Worm (Caenorhabditis elegans) whole organism, young adult: Measurements from ENCODE around the gene fbxb-34.
A peak's percentile ranks its signal among the peaks of the same experiment; 100 is the strongest.

Source experiments
- B0035.1 ChIP-seq: sonication (generic microtip); optimal IDR thresholded peaks from 2 replicates; lab custom pipeline; 2016; ENCODE audit warnings: missing genetic modification characterization, mild to moderate bottlenecking, missing compliant biosample characterization, missing genotype, missing genetic modification reagents
- B0261.1 ChIP-seq: sonication (generic microtip); optimal IDR thresholded peaks from 2 replicates; lab custom pipeline; 2016; ENCODE audit warnings: mild to moderate bottlenecking, missing genetic modification characterization, moderate library complexity, missing compliant biosample characterization
- F23B12.7 ChIP-seq: sonication (generic microtip); optimal IDR thresholded peaks from 2 replicates; lab custom pipeline; 2017; ENCODE audit warnings: missing genetic modification characterization, mild to moderate bottlenecking, missing compliant biosample characterization, antibody characterized with exemption, moderate library complexity; ENCODE audit not compliant: insufficient read depth
- F33H1.4 ChIP-seq: fragments of 200-800 bp; sonication (Bioruptor generic); IDR thresholded peaks from 2 replicates; pipeline ENCODE4 v1.3.6; 2022; ENCODE audit warnings: missing genetic modification reagents, missing genetic modification characterization, missing compliant biosample characterization
- F57C9.4 ChIP-seq: sonication (generic microtip); optimal IDR thresholded peaks from 2 replicates; lab custom pipeline; 2017; ENCODE audit warnings: mild to moderate bottlenecking, missing genetic modification characterization, missing compliant biosample characterization
- K11D2.4 ChIP-seq: fragments of 200-800 bp; sonication (Bioruptor generic); IDR thresholded peaks from 2 replicates; pipeline ENCODE4 v1.3.6; 2022; ENCODE audit warnings: missing genetic modification reagents, missing genetic modification characterization, missing compliant biosample characterization
- T26A5.8 ChIP-seq: sonication (generic microtip); optimal IDR thresholded peaks from 2 replicates; lab custom pipeline; 2016; ENCODE audit warnings: missing genetic modification characterization, missing compliant biosample characterization
- Y53F4B.3 ChIP-seq: fragments of 200-800 bp; sonication (Bioruptor generic); IDR thresholded peaks from 2 replicates; pipeline ENCODE4 v1.3.6; 2022; ENCODE audit warnings: missing genetic modification reagents, missing genetic modification characterization, missing compliant biosample characterization
- Y56A3A.18 ChIP-seq: fragments of 200-800 bp; sonication (Bioruptor generic); IDR thresholded peaks from 2 replicates; pipeline ENCODE4 v1.3.6; 2022; ENCODE audit warnings: missing genetic modification reagents, missing genetic modification characterization, missing compliant biosample characterization
- Y79H2A.3 ChIP-seq: fragments of 200-800 bp; sonication (Bioruptor generic); conservative IDR thresholded peaks from 2 replicates; pipeline ENCODE4 v1.3.6; 2022; ENCODE audit warnings: missing genetic modification reagents, missing genetic modification characterization, missing compliant biosample characterization
- aptf-2 ChIP-seq: fragments of 200-800 bp; sonication (Bioruptor generic); conservative IDR thresholded peaks from 2 replicates; pipeline ENCODE4 v1.3.6; 2022; ENCODE audit warnings: missing genetic modification reagents, missing genetic modification characterization, missing compliant biosample characterization
- aptf-3 ChIP-seq: fragments of 200-800 bp; sonication (Bioruptor generic); IDR thresholded peaks from 2 replicates; pipeline ENCODE4 v1.3.6; 2022; ENCODE audit warnings: missing genetic modification characterization, missing compliant biosample characterization
- attf-3 ChIP-seq: fragments of 200-800 bp; sonication (Bioruptor generic); conservative IDR thresholded peaks from 2 replicates; pipeline ENCODE4 v1.3.6; 2022; ENCODE audit warnings: missing genetic modification reagents, missing genetic modification characterization, missing compliant biosample characterization
- bed-1 ChIP-seq: fragments of 200-800 bp; sonication (Bioruptor generic); IDR thresholded peaks from 2 replicates; pipeline ENCODE4 v1.3.6; 2022; ENCODE audit warnings: missing genetic modification reagents, missing genetic modification characterization, missing compliant biosample characterization
- ceh-40 ChIP-seq: fragments of 200-800 bp; sonication (Bioruptor generic); IDR thresholded peaks from 2 replicates; pipeline ENCODE4 v1.3.6; 2022; ENCODE audit warnings: missing genetic modification characterization, missing compliant biosample characterization
- dox-1 ChIP-seq: fragments of 200-800 bp; sonication (Bioruptor generic); IDR thresholded peaks from 2 replicates; pipeline ENCODE4 v1.3.6; 2022; ENCODE audit warnings: missing genetic modification reagents, missing genetic modification characterization, missing compliant biosample characterization
- efl-1 ChIP-seq: fragments of 150-350 bp; optimal IDR thresholded peaks from 2 replicates; lab custom pipeline; 2014; ENCODE audit warnings: missing biosample characterization, missing genetic modification reagents, missing genetic modification characterization
- egl-18 ChIP-seq: fragments of 200-800 bp; sonication (Bioruptor generic); IDR thresholded peaks from 2 replicates; pipeline ENCODE4 v1.3.6; 2022; ENCODE audit warnings: missing genetic modification reagents, missing genetic modification characterization, missing compliant biosample characterization
- egrh-3 ChIP-seq: fragments of 200-800 bp; sonication (Bioruptor generic); IDR thresholded peaks from 2 replicates; pipeline ENCODE4 v1.3.6; 2022; ENCODE audit warnings: missing genetic modification reagents, missing genetic modification characterization, missing compliant biosample characterization
- ets-4 ChIP-seq: fragments of 200-800 bp; sonication (Bioruptor generic); optimal IDR thresholded peaks from 2 replicates; lab custom pipeline; 2018; ENCODE audit warnings: mild to moderate bottlenecking, missing genetic modification characterization, missing compliant biosample characterization
- him-1 ChIP-seq: sonication (generic microtip); optimal IDR thresholded peaks from 2 replicates; lab custom pipeline; 2016; ENCODE audit warnings: missing genotype, missing genetic modification reagents, missing genetic modification characterization, missing compliant biosample characterization
- hsf-1 ChIP-seq: fragments of 200-800 bp; sonication (Bioruptor generic); IDR thresholded peaks from 2 replicates; pipeline ENCODE4 v1.3.6; 2022; ENCODE audit warnings: missing genetic modification reagents, missing genetic modification characterization, missing compliant biosample characterization
- lin-40 ChIP-seq: sonication (generic microtip); optimal IDR thresholded peaks from 2 replicates; lab custom pipeline; 2016; ENCODE audit warnings: missing genetic modification characterization, mild to moderate bottlenecking, missing compliant biosample characterization, missing genotype, missing genetic modification reagents
- lsl-1 ChIP-seq: fragments of 200-800 bp; sonication (Bioruptor generic); optimal IDR thresholded peaks from 2 replicates; lab custom pipeline; 2018; ENCODE audit warnings: mild to moderate bottlenecking, missing genetic modification characterization, moderate library complexity, missing compliant biosample characterization
- lsy-27 ChIP-seq: sonication (generic microtip); optimal IDR thresholded peaks from 2 replicates; lab custom pipeline; 2017; ENCODE audit warnings: missing genetic modification characterization, mild to moderate bottlenecking, missing compliant biosample characterization, antibody characterized with exemption, missing genotype, borderline replicate concordance; ENCODE audit not compliant: insufficient read depth
- madf-3 ChIP-seq: fragments of 200-800 bp; sonication (Bioruptor generic); IDR thresholded peaks from 2 replicates; pipeline ENCODE4 v1.3.6; 2022; ENCODE audit warnings: missing genetic modification reagents, missing genetic modification characterization, missing compliant biosample characterization
- madf-6 ChIP-seq: fragments of 200-800 bp; sonication (Bioruptor generic); IDR thresholded peaks from 2 replicates; pipeline ENCODE4 v1.3.6; 2022; ENCODE audit warnings: missing genetic modification reagents, missing genetic modification characterization, missing compliant biosample characterization
- madf-8 ChIP-seq: fragments of 200-800 bp; sonication (Bioruptor generic); conservative IDR thresholded peaks from 2 replicates; pipeline ENCODE4 v1.3.6; 2022; ENCODE audit warnings: missing genetic modification reagents, missing genetic modification characterization, missing compliant biosample characterization
- mxl-1 ChIP-seq: sonication (generic microtip); optimal IDR thresholded peaks from 2 replicates; lab custom pipeline; 2016; ENCODE audit warnings: missing genetic modification characterization, missing compliant biosample characterization
- rcor-1 ChIP-seq: fragments of 200-800 bp; sonication (Bioruptor generic); IDR thresholded peaks from 2 replicates; pipeline ENCODE4 v1.3.6; 2022; ENCODE audit warnings: missing genetic modification reagents, missing genetic modification characterization, missing compliant biosample characterization
- sea-2 ChIP-seq: fragments of 200-800 bp; sonication (Bioruptor generic); IDR thresholded peaks from 2 replicates; pipeline ENCODE4 v1.3.6; 2022; ENCODE audit warnings: missing genetic modification characterization, missing compliant biosample characterization
- snpc-1.1 ChIP-seq: sonication (generic microtip); optimal IDR thresholded peaks from 2 replicates; lab custom pipeline; 2017; ENCODE audit warnings: missing genetic modification characterization, mild to moderate bottlenecking, missing compliant biosample characterization, antibody characterized with exemption, moderate library complexity, missing genotype, missing genetic modification reagents; ENCODE audit not compliant: insufficient read depth
- snpc-3.4 ChIP-seq: sonication (generic microtip); optimal IDR thresholded peaks from 2 replicates; lab custom pipeline; 2017; ENCODE audit warnings: missing genetic modification characterization, mild to moderate bottlenecking, missing compliant biosample characterization, antibody characterized with exemption, moderate library complexity, missing genotype, missing genetic modification reagents
- snpc-4 ChIP-seq, 5 experiments: fragments of 150-350 bp in 1 of 5; sonication (generic microtip) in 4 of 5; optimal IDR thresholded peaks; 2 replicates each; lab custom pipeline; 2014 to 2018; ENCODE audit warnings: missing genetic modification characterization in 5 of 5, missing biosample characterization in 3 of 5, antibody characterized with exemption in 2 of 5, mild to moderate bottlenecking in 2 of 5, missing compliant biosample characterization in 2 of 5, missing genotype in 2 of 5, moderate library complexity in 2 of 5, missing genetic modification reagents in 1 of 5
- somi-1 ChIP-seq: fragments of 200-800 bp; sonication (Bioruptor generic); optimal IDR thresholded peaks from 2 replicates; lab custom pipeline; 2018; ENCODE audit warnings: mild to moderate bottlenecking, missing genetic modification characterization, missing compliant biosample characterization
- tlf-1 ChIP-seq: fragments of 200-800 bp; sonication (Bioruptor generic); optimal IDR thresholded peaks from 2 replicates; lab custom pipeline; 2018; ENCODE audit warnings: mild to moderate bottlenecking, missing genetic modification characterization, missing compliant biosample characterization
- unc-130 ChIP-seq: sonication (generic microtip); optimal IDR thresholded peaks from 2 replicates; lab custom pipeline; 2016; ENCODE audit warnings: missing genetic modification reagents, missing genetic modification characterization, missing compliant biosample characterization
- ztf-22 ChIP-seq: fragments of 200-800 bp; sonication (Bioruptor generic); optimal IDR thresholded peaks from 2 replicates; lab custom pipeline; 2018; ENCODE audit warnings: mild to moderate bottlenecking, missing genetic modification characterization, moderate library complexity, missing compliant biosample characterization

fbxb-34 gene

DNA sequence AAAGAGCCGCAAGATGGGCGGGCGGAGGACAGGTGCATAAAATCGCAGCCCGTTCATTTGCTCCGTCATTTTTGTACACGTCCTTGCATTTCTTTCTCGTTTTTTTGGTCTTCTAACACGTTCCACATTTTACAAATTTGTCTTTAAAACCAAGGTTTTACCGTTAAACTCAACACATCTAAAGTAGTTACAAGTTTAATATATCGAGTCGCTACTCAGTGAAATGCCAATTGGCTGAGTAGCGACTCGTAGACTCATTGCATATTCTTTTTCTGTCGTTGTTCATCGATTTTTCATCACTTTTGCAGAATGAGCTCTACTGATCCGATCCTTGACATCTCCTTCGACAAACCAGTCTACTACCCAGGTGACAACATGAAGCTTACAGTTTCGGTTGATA, 39.6 kb downstream of the fbxb-34 start, which contains the start of gene arrd-1:
Gene arrd-1, plus strand, starts transcription at position 301 of the 400 bp plus-strand sequence.
- TF ChIP-seq tlf-1 (no peak), lsl-1 (no peak), Y79H2A.3 (GFP tag; lab: Robert Waterston, UW) (no peak), B0035.1 (no peak), ztf-22 (GFP tag; lab: Kevin White, UChicago) (no peak), K11D2.4 (GFP tag; lab: Robert Waterston, UW) (no peak), F57C9.4 (tag; lab: Kevin White, UChicago) (no peak), egl-18 (GFP tag; lab: Robert Waterston, UW) (no peak), him-1 (tag; lab: Kevin White, UChicago) (no peak), unc-130 (GFP tag; lab: Kevin White, UChicago) (no peak), attf-3 (no peak), madf-8 (GFP tag; lab: Robert Waterston, UW) (no peak), sea-2 (no peak)

DNA sequence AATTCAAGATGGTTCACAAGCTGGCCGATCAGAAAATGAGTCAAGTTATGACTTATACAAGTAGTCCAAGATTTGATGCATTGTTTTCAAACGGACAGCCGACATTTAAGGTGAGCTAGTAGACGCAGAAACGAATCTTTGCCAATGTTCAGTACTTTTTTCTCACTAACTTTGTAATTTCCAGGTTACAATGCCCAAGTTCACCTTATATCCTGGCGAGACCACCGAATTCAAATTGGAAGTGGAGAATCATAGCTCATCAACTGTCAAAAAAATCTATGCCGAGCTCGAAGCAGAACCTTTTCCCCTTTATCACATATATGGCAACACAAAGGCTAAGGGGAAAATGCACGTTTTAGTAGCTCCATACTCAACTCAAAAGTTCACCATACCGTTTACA, 40.3 kb downstream of the fbxb-34 start:
- TF ChIP-seq snpc-1.1 (tag; lab: Kevin White, UChicago) (no peak), B0261.1 (tag; lab: Kevin White, UChicago) (no peak), mxl-1 (no peak), snpc-3.4 (tag; lab: Kevin White, UChicago) (no peak), T26A5.8 (no peak)

DNA sequence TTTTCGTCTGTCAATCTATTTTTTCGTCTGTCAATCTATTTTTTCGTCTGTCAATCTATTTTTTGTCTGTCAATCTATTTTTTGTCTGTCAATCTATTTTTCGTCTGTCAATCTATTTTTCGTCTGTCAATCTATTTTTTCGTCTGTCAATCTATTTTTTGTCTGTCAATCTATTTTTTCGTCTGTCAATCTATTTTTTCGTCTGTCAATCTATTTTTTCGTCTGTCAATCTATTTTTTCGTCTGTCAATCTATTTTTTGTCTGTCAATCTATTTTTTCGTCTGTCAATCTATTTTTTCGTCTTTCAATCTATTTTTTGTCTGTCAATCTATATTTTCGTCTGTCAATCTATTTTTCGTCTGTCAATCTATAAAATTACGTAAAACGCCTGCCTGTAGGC, 41.8 kb downstream of the fbxb-34 start:
- TF ChIP-seq egrh-3 (GFP tag; lab: Robert Waterston, UW) (peak; percentile 91), Y53F4B.3 (GFP tag; lab: Robert Waterston, UW) (peak; percentile 96; the same call in 1 of the 2 replicates)
- TF ChIP-seq, all 124 proteins: peak for 2; not testable (repeated sequence) for 122

DNA sequence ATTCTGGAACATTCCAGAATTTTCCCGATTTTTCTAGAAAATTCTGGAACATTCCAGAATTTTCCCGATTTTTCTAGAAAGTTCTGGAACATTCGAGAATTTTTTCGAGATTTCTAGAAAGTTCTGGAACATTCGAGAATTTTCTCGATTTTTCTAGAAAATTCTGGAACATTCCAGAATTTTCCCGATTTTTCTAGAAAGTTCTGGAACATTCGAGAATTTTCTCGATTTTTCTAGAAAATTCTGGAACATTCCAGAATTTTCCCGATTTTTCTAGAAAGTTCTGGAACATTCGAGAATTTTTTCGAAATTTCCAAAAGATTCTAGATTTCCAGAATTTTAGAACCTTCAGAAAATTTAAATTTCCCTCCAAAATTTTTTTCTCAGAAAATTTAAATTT, 44.9 kb downstream of the fbxb-34 start:
- TF ChIP-seq madf-3 (GFP tag; lab: Robert Waterston, UW) (0 out of 2 replicates have a peak, but pooled peaks have one; percentile 71), hsf-1 (GFP tag; lab: Robert Waterston, UW) (peak; percentile 98), rcor-1 (peak; percentile 59; the same call in 1 of the 2 replicates), madf-6 (GFP tag; lab: Robert Waterston, UW) (peak; percentile 57; the same call in 1 of the 2 replicates), ceh-40 (GFP tag; lab: Robert Waterston, UW) (peak; percentile 72; the same call in 1 of the 2 replicates), egrh-3 (GFP tag; lab: Robert Waterston, UW) (peak; percentile 29; the same call in 1 of the 2 replicates), Y56A3A.18 (0 out of 2 replicates have a peak, but pooled peaks have one; percentile 26), dox-1 (peak; percentile 87)

DNA sequence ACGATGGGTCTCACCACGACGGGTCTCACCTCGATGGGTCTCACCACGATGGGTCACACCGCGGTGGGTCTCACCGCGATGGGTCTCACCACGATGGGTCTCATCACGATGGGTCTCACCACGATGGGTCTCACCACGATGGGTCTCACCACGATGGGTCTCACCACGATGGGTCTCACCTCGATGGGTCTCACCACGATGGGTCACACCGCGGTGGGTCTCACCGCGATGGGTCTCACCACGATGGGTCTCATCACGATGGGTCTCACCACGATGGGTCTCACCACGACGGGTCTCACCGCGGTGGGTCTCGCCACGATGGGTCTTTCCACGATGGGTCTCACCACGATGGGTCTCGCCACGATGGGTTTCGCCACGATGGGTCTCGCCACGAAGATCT, 45.5 kb downstream of the fbxb-34 start:
- TF ChIP-seq aptf-2 (GFP tag; lab: Robert Waterston, UW) (0 out of 2 replicates have a peak, but pooled peaks have one; percentile 5), F33H1.4 (GFP tag; lab: Robert Waterston, UW) (0 out of 2 replicates have a peak, but pooled peaks have one; percentile 5), egrh-3 (GFP tag; lab: Robert Waterston, UW) (peak; percentile 62; the same call in 1 of the 2 replicates)

DNA sequence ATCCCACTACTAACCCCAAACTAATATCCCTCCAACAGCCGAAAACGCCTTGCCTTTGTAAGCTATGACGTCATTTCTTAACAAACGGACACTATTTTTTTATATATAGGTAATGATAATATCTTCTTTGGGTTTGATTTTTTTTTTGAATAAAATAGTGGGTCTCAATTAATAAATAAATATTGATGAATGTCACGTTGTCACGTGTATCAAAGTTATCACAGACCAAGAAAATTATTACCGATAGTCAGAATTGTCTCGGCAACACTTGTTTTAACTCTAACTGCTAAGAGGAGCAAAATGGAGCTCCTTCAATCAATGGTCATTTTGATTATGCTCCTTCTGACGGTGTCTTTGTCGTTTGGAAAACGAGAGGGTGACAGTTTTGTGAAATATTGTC, 46.4 kb downstream of the fbxb-34 start, which contains the start of gene T04B8.1:
Gene T04B8.1, plus strand, starts transcription at position 301 of the 400 bp plus-strand sequence.
- TF ChIP-seq F23B12.7 (no peak), attf-3 (no peak), Y79H2A.3 (GFP tag; lab: Robert Waterston, UW) (no peak), lsy-27 (no peak), aptf-3 (GFP tag; lab: Robert Waterston, UW) (no peak), efl-1 (GFP tag; lab: Kevin White, UChicago) (no peak), somi-1 (no peak), mxl-1 (no peak), ets-4 (GFP tag; lab: Kevin White, UChicago) (no peak), snpc-4 (GFP tag; optimal IDR thresholded peaks at IDR 0.05; lab: Kevin White, UChicago) (no peak), snpc-4 (tag; optimal IDR thresholded peaks at IDR 0.05; lab: Kevin White, UChicago) (no peak), lin-40 (tag; lab: Kevin White, UChicago) (no peak), bed-1 (GFP tag; lab: Robert Waterston, UW) (no peak)
